Worm (Caenorhabditis elegans) whole organism, L4 larva: ENCODE measurements around the gene rab-21.
A peak's percentile ranks its signal among the peaks of the same experiment; 100 is the strongest.

Experiments
- F10B5.3 ChIP-seq: sonication (generic microtip); optimal IDR thresholded peaks from 2 replicates; lab custom pipeline; 2016; ENCODE audit warnings: mild to moderate bottlenecking, missing genetic modification characterization, missing compliant biosample characterization
- F26F4.8 ChIP-seq: fragments of 200-800 bp; sonication (Bioruptor generic); conservative IDR thresholded peaks from 2 replicates; pipeline ENCODE4 v1.3.6; 2022; ENCODE audit warnings: missing genetic modification characterization, missing compliant biosample characterization
- F44E2.7 ChIP-seq: fragments of 200-800 bp; sonication (Bioruptor generic); IDR thresholded peaks from 2 replicates; pipeline ENCODE4 v2.1.2; 2022; ENCODE audit warnings: missing genetic modification characterization, missing compliant biosample characterization
- T20F7.1 ChIP-seq: fragments of 200-800 bp; sonication (Bioruptor generic); optimal IDR thresholded peaks from 2 replicates; lab custom pipeline; 2018; ENCODE audit warnings: mild to moderate bottlenecking, missing genetic modification characterization, missing compliant biosample characterization
- T26A8.4 ChIP-seq: fragments of 200-800 bp; sonication (Bioruptor generic); IDR thresholded peaks from 2 replicates; pipeline ENCODE4 v1.3.6; 2022; ENCODE audit warnings: missing genetic modification characterization, missing compliant biosample characterization
- Y5F2A.4 ChIP-seq: fragments of 200-800 bp; sonication (Bioruptor generic); optimal IDR thresholded peaks from 2 replicates; lab custom pipeline; 2018; ENCODE audit warnings: mild to moderate bottlenecking, missing genetic modification characterization, missing compliant biosample characterization
- Y75B8A.6 ChIP-seq: fragments of 200-800 bp; sonication (Bioruptor generic); IDR thresholded peaks from 2 replicates; pipeline ENCODE4 v1.3.6; 2022; ENCODE audit warnings: missing genetic modification reagents, missing genetic modification characterization, missing compliant biosample characterization
- attf-4 ChIP-seq: sonication (generic microtip); optimal IDR thresholded peaks from 3 replicates; lab custom pipeline; 2017; ENCODE audit warnings: missing biosample characterization, missing genetic modification characterization
- ceh-20 ChIP-seq: fragments of 200-800 bp; sonication (Bioruptor generic); IDR thresholded peaks from 2 replicates; pipeline ENCODE4 v1.3.6; 2022; ENCODE audit warnings: missing genetic modification reagents, missing genetic modification characterization, missing compliant biosample characterization
- ces-1 ChIP-seq: fragments of 150-350 bp; sonication (generic microtip); optimal IDR thresholded peaks from 4 replicates; lab custom pipeline; 2014; ENCODE audit warnings: missing biosample characterization, missing genetic modification reagents, missing genetic modification characterization
- ctbp-1 ChIP-seq: fragments of 200-800 bp; sonication (Bioruptor generic); IDR thresholded peaks from 2 replicates; pipeline ENCODE4 v1.3.6; 2022; ENCODE audit warnings: missing genetic modification reagents, missing genetic modification characterization, missing compliant biosample characterization
- daf-16 ChIP-seq, 3 experiments: sonication (generic microtip); optimal IDR thresholded peaks; 2 replicates each; lab custom pipeline; 2016 to 2017; ENCODE audit warnings: missing genetic modification characterization in 3 of 3, missing genetic modification reagents in 3 of 3, mild to moderate bottlenecking in 2 of 3, missing compliant biosample characterization in 2 of 3, missing biosample characterization in 1 of 3, moderate library complexity in 1 of 3
- dmd-6 ChIP-seq: fragments of 200-800 bp; sonication (Bioruptor generic); IDR thresholded peaks from 2 replicates; pipeline ENCODE4 v1.3.6; 2022; ENCODE audit warnings: missing genetic modification reagents, missing genetic modification characterization, missing compliant biosample characterization
- dmd-8 ChIP-seq: fragments of 200-800 bp; sonication (Bioruptor generic); IDR thresholded peaks from 2 replicates; pipeline ENCODE4 v1.3.6; 2022; ENCODE audit warnings: missing genetic modification characterization, missing compliant biosample characterization
- dpl-1 ChIP-seq: fragments of 150-350 bp; optimal IDR thresholded peaks from 2 replicates; lab custom pipeline; 2014; ENCODE audit warnings: missing biosample characterization, missing genetic modification reagents, missing genetic modification characterization
- dve-1 ChIP-seq: sonication (generic microtip); optimal IDR thresholded peaks from 2 replicates; lab custom pipeline; 2017; ENCODE audit warnings: antibody characterized with exemption, mild to moderate bottlenecking, missing genetic modification characterization, missing compliant biosample characterization; ENCODE audit not compliant: insufficient read depth
- fkh-10 ChIP-seq: fragments of 150-350 bp; optimal IDR thresholded peaks from 2 replicates; lab custom pipeline; 2014; ENCODE audit warnings: missing biosample characterization, missing genetic modification reagents, missing genetic modification characterization
- gei-8 ChIP-seq: fragments of 200-800 bp; sonication (Bioruptor generic); optimal IDR thresholded peaks from 2 replicates; lab custom pipeline; 2018; ENCODE audit warnings: mild to moderate bottlenecking, missing genetic modification characterization, missing compliant biosample characterization
- hlh-11 ChIP-seq: fragments of 200-800 bp; sonication (Bioruptor generic); optimal IDR thresholded peaks from 2 replicates; lab custom pipeline; 2018; ENCODE audit warnings: mild to moderate bottlenecking, missing genetic modification characterization, missing compliant biosample characterization
- hlh-30 ChIP-seq: sonication (generic microtip); optimal IDR thresholded peaks from 2 replicates; lab custom pipeline; 2017; ENCODE audit warnings: antibody characterized with exemption, mild to moderate bottlenecking, missing genetic modification characterization, missing compliant biosample characterization; ENCODE audit not compliant: insufficient read depth
- hmg-1.1 ChIP-seq: fragments of 200-800 bp; sonication (Bioruptor generic); IDR thresholded peaks from 2 replicates; pipeline ENCODE4 v1.3.6; 2022; ENCODE audit warnings: missing genetic modification reagents, missing genetic modification characterization, missing compliant biosample characterization
- lim-7 ChIP-seq: fragments of 200-800 bp; sonication (Bioruptor generic); IDR thresholded peaks from 2 replicates; pipeline ENCODE4 v1.3.6; 2022; ENCODE audit warnings: missing genetic modification characterization, missing compliant biosample characterization
- lin-13 ChIP-seq: fragments of 150-350 bp; optimal IDR thresholded peaks from 2 replicates; lab custom pipeline; 2014; ENCODE audit warnings: missing biosample characterization, missing genetic modification reagents, missing genetic modification characterization
- lin-29 ChIP-seq: fragments of 200-800 bp; sonication (Bioruptor generic); IDR thresholded peaks from 2 replicates; pipeline ENCODE4 v1.3.6; 2022; ENCODE audit warnings: missing genetic modification reagents, missing genetic modification characterization, missing compliant biosample characterization
- lsy-2 ChIP-seq, 2 experiments: fragments of 150-350 bp in 1 of 2; sonication (generic microtip) in 1 of 2; optimal IDR thresholded peaks; 2 replicates each; lab custom pipeline; 2014 to 2017; ENCODE audit warnings: missing biosample characterization in 2 of 2, missing genetic modification characterization in 2 of 2
- madf-9 ChIP-seq: fragments of 200-800 bp; sonication (Bioruptor generic); conservative IDR thresholded peaks from 2 replicates; pipeline ENCODE4 v1.3.6; 2022; ENCODE audit warnings: missing genetic modification reagents, missing genetic modification characterization, missing compliant biosample characterization
- mdl-1 ChIP-seq, 2 experiments: fragments of 150-350 bp in 1 of 2; sonication (generic microtip) in 1 of 2; optimal IDR thresholded peaks; 2 replicates each; lab custom pipeline; 2014 to 2017; ENCODE audit warnings: missing biosample characterization in 2 of 2, missing genetic modification characterization in 2 of 2
- mep-1 ChIP-seq: fragments of 150-350 bp; sonication (generic microtip); optimal IDR thresholded peaks from 3 replicates; lab custom pipeline; 2014; ENCODE audit warnings: missing biosample characterization, missing genetic modification characterization
- nhr-10 ChIP-seq: fragments of 150-350 bp; optimal IDR thresholded peaks from 2 replicates; lab custom pipeline; 2014; ENCODE audit warnings: missing biosample characterization, missing genetic modification characterization
- nhr-102 ChIP-seq: sonication (generic microtip); optimal IDR thresholded peaks from 2 replicates; lab custom pipeline; 2016; ENCODE audit warnings: mild to moderate bottlenecking, missing genetic modification characterization, moderate library complexity, missing compliant biosample characterization
- nhr-237 ChIP-seq: sonication (generic microtip); optimal IDR thresholded peaks from 2 replicates; lab custom pipeline; 2017; ENCODE audit warnings: missing biosample characterization, missing genetic modification characterization
- nhr-28 ChIP-seq: fragments of 150-350 bp; optimal IDR thresholded peaks from 2 replicates; lab custom pipeline; 2014; ENCODE audit warnings: missing biosample characterization, missing genetic modification characterization
- nhr-48 ChIP-seq: sonication (generic microtip); optimal IDR thresholded peaks from 2 replicates; lab custom pipeline; 2016; ENCODE audit warnings: mild to moderate bottlenecking, missing genetic modification characterization, missing compliant biosample characterization
- nhr-6 ChIP-seq: fragments of 150-350 bp; optimal IDR thresholded peaks from 2 replicates; lab custom pipeline; 2014; ENCODE audit warnings: missing biosample characterization, missing genetic modification characterization
- nhr-76 ChIP-seq: fragments of 150-350 bp; optimal IDR thresholded peaks from 2 replicates; lab custom pipeline; 2014; ENCODE audit warnings: missing biosample characterization, missing genetic modification characterization
- nhr-77 ChIP-seq: fragments of 150-350 bp; optimal IDR thresholded peaks from 2 replicates; lab custom pipeline; 2014; ENCODE audit warnings: missing biosample characterization, missing genetic modification characterization
- php-3 ChIP-seq: fragments of 200-800 bp; sonication (Bioruptor generic); IDR thresholded peaks from 2 replicates; pipeline ENCODE4 v1.3.6; 2022; ENCODE audit warnings: missing genetic modification reagents, missing genetic modification characterization, missing compliant biosample characterization
- pqm-1 ChIP-seq: sonication (generic microtip); optimal IDR thresholded peaks from 2 replicates; lab custom pipeline; 2017; ENCODE audit warnings: missing biosample characterization, missing genetic modification characterization
- snpc-4 ChIP-seq: fragments of 150-350 bp; optimal IDR thresholded peaks from 2 replicates; lab custom pipeline; 2014; ENCODE audit warnings: missing biosample characterization, missing genetic modification characterization
- zfp-2 ChIP-seq: sonication (generic microtip); optimal IDR thresholded peaks from 2 replicates; lab custom pipeline; 2016; ENCODE audit warnings: mild to moderate bottlenecking, missing genetic modification characterization, missing compliant biosample characterization
- zfp-3 ChIP-seq: fragments of 200-800 bp; sonication (Bioruptor generic); conservative IDR thresholded peaks from 2 replicates; pipeline ENCODE4 v1.3.6; 2022; ENCODE audit warnings: missing genetic modification reagents, missing genetic modification characterization, missing compliant biosample characterization
- zip-11 ChIP-seq: fragments of 200-800 bp; sonication (Bioruptor generic); IDR thresholded peaks from 2 replicates; pipeline ENCODE4 v1.3.6; 2022; ENCODE audit warnings: missing genetic modification characterization, missing compliant biosample characterization

The rab-21 gene

DNA sequence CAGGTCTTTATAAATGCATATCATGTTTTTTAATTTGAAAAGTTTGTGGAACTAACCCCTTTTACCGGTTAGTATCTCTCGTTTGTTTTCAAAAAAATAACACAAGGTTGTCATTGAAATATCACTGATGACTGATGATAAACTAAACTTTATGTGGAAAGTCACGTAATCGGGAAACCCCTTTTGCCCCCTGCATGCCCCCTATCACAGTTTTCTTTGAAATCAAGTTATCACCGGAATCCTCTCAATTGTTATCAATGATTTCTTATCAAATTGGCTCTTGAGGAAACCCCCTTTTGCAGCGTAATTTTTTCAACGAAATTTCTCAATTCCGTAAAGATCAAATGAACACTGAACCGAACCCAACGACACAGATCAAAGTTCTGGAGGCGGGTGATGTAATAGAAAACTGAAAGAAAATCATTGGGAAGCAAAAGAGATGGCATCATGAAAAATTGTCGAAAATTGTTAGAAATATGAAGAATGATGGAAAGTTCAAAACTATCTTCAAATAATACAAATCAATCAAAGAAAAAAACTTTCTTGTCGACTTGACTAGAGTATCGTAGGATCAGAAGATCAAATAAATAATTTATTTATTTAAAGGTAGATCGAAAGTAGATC lies 25.6 kb upstream of the rab-21 start (continued):
- TF ChIP-seq ces-1 (GFP tag; lab: Kevin White, UChicago) (no peak), ctbp-1 (GFP tag; lab: Robert Waterston, UW) (no peak), dmd-6 (GFP tag; lab: Robert Waterston, UW) (peak; percentile 98), dve-1 (peak; percentile 75), ceh-20 (GFP tag; lab: Robert Waterston, UW) (peak; percentile 40; the same call in 1 of the 2 replicates), gei-8 (peak; percentile 52), mep-1 (no peak), nhr-76 (no peak), lin-13 (no peak), nhr-6 (tag; lab: Kevin White, UChicago) (no peak)

DNA sequence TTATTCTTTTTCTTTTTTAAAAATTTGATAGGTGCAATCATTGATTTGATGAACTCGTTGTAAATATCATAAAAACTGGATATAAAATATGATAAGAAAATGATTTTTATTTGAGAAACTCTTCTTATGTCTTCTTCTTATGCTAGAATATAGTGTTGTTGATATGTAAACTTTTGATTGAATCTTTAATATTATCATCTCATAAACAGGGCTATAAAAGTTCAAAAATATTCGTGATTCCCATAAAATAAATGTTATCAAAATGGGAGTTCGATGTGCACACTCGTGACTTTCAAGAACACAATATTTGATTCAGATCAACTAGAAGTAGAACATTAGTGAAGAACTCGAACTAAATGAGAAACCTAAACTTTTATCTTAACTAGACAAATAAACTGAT lies 24.1 kb upstream of the rab-21 start:
- peak; percentile 22 for TF ChIP-seq nhr-102
- TF ChIP-seq pqm-1 (tag; lab: Kevin White, UChicago) = peak; percentile 25
- no peak for TF ChIP-seq lim-7
- peak; percentile 98 for TF ChIP-seq php-3 (GFP tag; lab: Robert Waterston, UW)
- no peak for TF ChIP-seq snpc-4 (tag; lab: Kevin White, UChicago)
- peak; percentile 53 for TF ChIP-seq hlh-11
- no peak for TF ChIP-seq T20F7.1 (GFP tag; lab: Kevin White, UChicago)
- TF ChIP-seq nhr-10 = peak; percentile 23
- no peak for TF ChIP-seq ces-1 (GFP tag; lab: Kevin White, UChicago)
- peak; percentile 82 for TF ChIP-seq nhr-77 (tag; lab: Kevin White, UChicago)
- TF ChIP-seq zip-11 (GFP tag; lab: Robert Waterston, UW) = no peak
- TF ChIP-seq nhr-237 (tag; lab: Kevin White, UChicago) = no peak
- TF ChIP-seq T26A8.4 = no peak
- TF ChIP-seq Y5F2A.4 (GFP tag; lab: Kevin White, UChicago) = no peak
- TF ChIP-seq hlh-30 (tag; lab: Kevin White, UChicago) = peak; percentile 11
- no peak for TF ChIP-seq F44E2.7
- TF ChIP-seq fkh-10 (GFP tag; lab: Kevin White, UChicago) = no peak
- TF ChIP-seq gei-8 = no peak
- no peak for TF ChIP-seq daf-16 (GFP tag; optimal IDR thresholded peaks at IDR 0.05; lab: Kevin White, UChicago)
- peak; percentile 99 for TF ChIP-seq daf-16 (tag; optimal IDR thresholded peaks at IDR 0.05; lab: Kevin White, UChicago)
- no peak for TF ChIP-seq zfp-3 (GFP tag; lab: Robert Waterston, UW)
- peak; percentile 64 for TF ChIP-seq nhr-48 (tag; lab: Kevin White, UChicago)
- TF ChIP-seq nhr-28 = peak; percentile 66
- TF ChIP-seq nhr-76 = no peak
- TF ChIP-seq F10B5.3 = no peak
- TF ChIP-seq hmg-1.1 (GFP tag; lab: Robert Waterston, UW) = no peak
- TF ChIP-seq mdl-1 (tag; optimal IDR thresholded peaks at IDR 0.05; lab: Kevin White, UChicago) = peak in 1 of 2 experiments; percentile 34
- TF ChIP-seq F26F4.8 (GFP tag; lab: Robert Waterston, UW) = no peak
- TF ChIP-seq dpl-1 (GFP tag; lab: Kevin White, UChicago) = no peak
- TF ChIP-seq dmd-6 (GFP tag; lab: Robert Waterston, UW) = peak; percentile 57
- TF ChIP-seq attf-4 (tag; lab: Kevin White, UChicago) = no peak
- TF ChIP-seq lsy-2 (tag; optimal IDR thresholded peaks at IDR 0.05; lab: Kevin White, UChicago) = no peak
- no peak for TF ChIP-seq dmd-8 (GFP tag; lab: Robert Waterston, UW)
- TF ChIP-seq Y75B8A.6 (GFP tag; lab: Robert Waterston, UW) = no peak
- no peak for TF ChIP-seq lin-29
- no peak for TF ChIP-seq zfp-2 (tag; lab: Kevin White, UChicago)
- TF ChIP-seq dve-1 = peak; percentile 92
- TF ChIP-seq madf-9 (GFP tag; lab: Robert Waterston, UW) = no peak
- TF ChIP-seq, all 104 proteins: peak for 13
